Fruit fly (Drosophila melanogaster) whole organism, embryonic: Measurements from ENCODE around the gene CG43168.

Experiments used
- CG10321 ChIP-seq: fragments of 200-800 bp; sonication (Bioruptor generic); IDR thresholded peaks from 2 replicates; pipeline ENCODE4 v1.3.6; 2022; ENCODE audit warnings: missing biosample characterization, missing genetic modification characterization
- CG16815 ChIP-seq: fragments of 200-800 bp; sonication (Bioruptor generic); optimal IDR thresholded peaks from 3 replicates; lab custom pipeline; 2017; ENCODE audit warnings: missing biosample characterization, mild to moderate bottlenecking, missing genetic modification characterization
- CG17361 ChIP-seq: fragments of 200-800 bp; sonication (Bioruptor generic); IDR thresholded peaks from 3 replicates; pipeline ENCODE4 v1.3.6; 2022; ENCODE audit warnings: missing biosample characterization, missing genetic modification characterization
- CG17612 ChIP-seq: fragments of 200-800 bp; sonication (Bioruptor generic); IDR thresholded peaks from 2 replicates; pipeline ENCODE4 v1.3.6; 2022; ENCODE audit warnings: missing biosample characterization, missing genetic modification characterization
- CG3065 ChIP-seq: fragments of 200-800 bp; sonication (Bioruptor generic); optimal IDR thresholded peaks from 2 replicates; lab custom pipeline; 2016; ENCODE audit warnings: missing biosample characterization, missing genetic modification characterization
- Chrac-16 ChIP-seq: fragments of 200-800 bp; sonication (Bioruptor generic); optimal IDR thresholded peaks from 3 replicates; lab custom pipeline; 2016; ENCODE audit warnings: missing biosample characterization, missing genetic modification characterization
- Ets97D ChIP-seq: fragments of 200-800 bp; sonication (Bioruptor generic); optimal IDR thresholded peaks from 3 replicates; lab custom pipeline; 2016; ENCODE audit warnings: missing biosample characterization, missing genetic modification characterization
- Poxn ChIP-seq: fragments of 200-800 bp; sonication (Bioruptor generic); IDR thresholded peaks from 2 replicates; pipeline ENCODE4 v1.3.6; 2022; ENCODE audit warnings: missing biosample characterization, missing genetic modification characterization
- Tbp ChIP-seq: fragments of >200 bp; optimal IDR thresholded peaks from 2 replicates; lab custom pipeline; 2018; ENCODE audit warnings: missing biosample characterization, missing genetic modification characterization
- dimm ChIP-seq: fragments of 200-800 bp; sonication (Bioruptor generic); IDR thresholded peaks from 2 replicates; pipeline ENCODE4 v1.3.6; 2022; ENCODE audit warnings: missing biosample characterization, missing genetic modification characterization
- lola ChIP-seq, 3 experiments: fragments of >200 bp in 2 of 3; fragments of 200-800 bp in 1 of 3; sonication (Bioruptor generic) in 1 of 3; optimal IDR thresholded peaks; 2 replicates each; lab custom pipeline; 2017 to 2019; ENCODE audit warnings: missing biosample characterization in 3 of 3, missing genetic modification characterization in 3 of 3, mild to moderate bottlenecking in 1 of 3, moderate library complexity in 1 of 3
- pb ChIP-seq: fragments of 200-800 bp; sonication (Bioruptor generic); optimal IDR thresholded peaks from 3 replicates; lab custom pipeline; 2016; ENCODE audit warnings: missing biosample characterization, missing genetic modification characterization
- sna ChIP-seq: fragments of 200-800 bp; sonication (Bioruptor generic); IDR thresholded peaks from 2 replicates; pipeline ENCODE4 v1.3.6; 2022; ENCODE audit warnings: missing biosample characterization, missing genetic modification characterization; ENCODE audit not compliant: partially characterized antibody
- tap ChIP-seq: fragments of 200-800 bp; optimal IDR thresholded peaks from 3 replicates; lab custom pipeline; 2019; ENCODE audit warnings: missing biosample characterization, mild to moderate bottlenecking, missing genetic modification characterization, moderate library complexity

dm6 chr3L:6249178-6250078 is 26.2 kb upstream of the CG43168 start:
- TF ChIP-seq CG17361 (GFP tag; lab: Robert Waterston, UW) (no peak), sna (GFP tag; lab: Robert Waterston, UW) (no peak), Poxn (no peak), tap (tag; lab: Kevin White, UChicago) (no peak), Ets97D (GFP tag; lab: Kevin White, UChicago) (no peak), pb (GFP tag; lab: Kevin White, UChicago) (no peak), CG3065 (GFP tag; lab: Kevin White, UChicago) (no peak), CG17612 (GFP tag; lab: Robert Waterston, UW) (no peak), lola (GFP tag; optimal IDR thresholded peaks at IDR 0.05; lab: Kevin White, UChicago) (no peak), Tbp (no peak), dimm (GFP tag; lab: Robert Waterston, UW) (no peak), Chrac-16 (no peak), CG16815 (GFP tag; lab: Kevin White, UChicago) (no peak), CG10321 (no peak)
